Worm (Caenorhabditis elegans): Measurements from ENCODE around the gene fmo-1.

The fmo-1 gene

DNA sequence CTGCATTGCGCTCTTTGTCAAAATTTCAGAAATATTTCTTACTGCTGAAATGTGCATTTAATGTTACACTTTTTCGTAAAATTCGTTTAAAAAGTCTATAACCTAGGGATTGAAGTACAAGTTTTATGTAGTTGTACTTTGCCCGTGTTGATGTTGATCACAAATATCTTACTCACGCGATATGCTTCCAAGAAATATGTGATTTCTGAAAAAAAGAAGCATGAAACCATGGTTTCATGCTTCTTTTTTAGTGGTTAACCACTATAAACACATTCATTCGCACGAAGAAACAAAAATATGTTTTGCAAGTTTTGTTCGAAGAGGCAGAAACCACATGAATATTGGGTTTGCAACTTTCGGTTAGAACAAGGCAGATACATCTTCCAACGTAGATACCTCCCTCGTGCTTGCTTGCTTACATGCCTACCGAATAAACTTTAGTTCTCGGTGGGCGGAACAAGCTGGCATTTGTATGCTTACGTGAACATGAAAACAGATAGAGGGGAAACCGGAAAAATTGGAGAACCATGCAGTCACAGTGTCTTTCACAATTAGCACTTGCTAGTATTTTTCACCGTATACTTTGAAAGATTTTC lies 27.4 kb downstream of the fmo-1 start, which contains the start of gene R102.3:
Gene R102.3 (plus strand): TSS at position 546 of the 596 bp plus-strand sequence.
- TF ChIP-seq hmg-11 (tag; optimal IDR thresholded peaks at IDR 0.05) (no peak), elt-2 (tag; optimal IDR thresholded peaks at IDR 0.05) (no peak), pqm-1 (tag; optimal IDR thresholded peaks at IDR 0.05) (no peak), unc-62 (GFP tag; optimal IDR thresholded peaks at IDR 0.05) (no peak), nhr-11 (tag; optimal IDR thresholded peaks at IDR 0.05) (peak; percentile 7), zag-1 (tag; optimal IDR thresholded peaks at IDR 0.05) (no peak), lsy-12 (tag; optimal IDR thresholded peaks at IDR 0.05) (no peak), ztf-4 (tag; optimal IDR thresholded peaks at IDR 0.05) (no peak)

DNA sequence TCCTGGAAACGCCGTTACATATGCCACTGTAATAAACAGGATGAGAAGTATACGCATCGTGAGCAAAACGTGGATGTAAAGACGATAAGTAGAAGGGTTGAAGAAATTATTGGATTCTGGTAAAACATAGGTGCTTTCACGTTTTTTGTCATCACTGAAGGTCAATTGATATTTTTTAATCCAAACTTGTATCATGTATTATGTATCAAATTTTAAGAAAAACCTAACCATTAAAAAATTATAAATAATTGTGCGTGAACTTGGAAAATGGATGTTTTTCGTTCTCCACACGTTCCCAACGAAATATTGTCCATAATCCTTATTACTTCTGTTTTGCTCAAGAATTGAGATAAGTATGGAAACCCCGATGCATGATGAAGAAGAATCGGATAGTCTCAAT lies 28.5 kb downstream of the fmo-1 start, which contains the start of gene R102.8:
Gene R102.8 (minus strand): TSS at position 101 of the 400 bp plus-strand sequence.
- TF ChIP-seq nhr-237 (tag; optimal IDR thresholded peaks at IDR 0.05) (no peak), zag-1 (tag; optimal IDR thresholded peaks at IDR 0.05) (no peak), ceh-28 (tag; optimal IDR thresholded peaks at IDR 0.05) (no peak), skn-1 (tag; optimal IDR thresholded peaks at IDR 0.05) (no peak)

ce11 chrIV:10695203-10695602 lies 33.5 kb downstream of the fmo-1 start, which contains the start of gene R102.4:
TSS of gene R102.4 (minus strand) at chrIV:10695303.
- TF ChIP-seq nhr-11 (tag; optimal IDR thresholded peaks at IDR 0.05) (no peak), nhr-43 (tag; optimal IDR thresholded peaks at IDR 0.05; ENCODE audit: poor library complexity, severe bottlenecking) (no peak)

ce11 chrIV:10697022-10697979 lies 35.6 kb downstream of the fmo-1 start, which contains the start of gene allo-1:
TSS of gene allo-1 (minus strand) at chrIV:10697072.
- peak; percentile 67 for TF ChIP-seq pha-4 (tag; optimal IDR thresholded peaks at IDR 0.05)
- TF ChIP-seq nhr-76 (tag; optimal IDR thresholded peaks at IDR 0.05) = no peak
- no peak for TF ChIP-seq aly-2 (tag; optimal IDR thresholded peaks at IDR 0.05)
- peak; percentile 1 for TF ChIP-seq skn-1 (tag; optimal IDR thresholded peaks at IDR 0.05)
- TF ChIP-seq zag-1 (tag; optimal IDR thresholded peaks at IDR 0.05) = no peak
- no peak for TF ChIP-seq sea-2 (GFP tag; optimal IDR thresholded peaks at IDR 0.05)
- TF ChIP-seq mdl-1 (tag; optimal IDR thresholded peaks at IDR 0.05) = no peak
- no peak for TF ChIP-seq daf-12 (tag; optimal IDR thresholded peaks at IDR 0.05)
- peak; percentile 45 for TF ChIP-seq hmg-11 (tag; optimal IDR thresholded peaks at IDR 0.05)
- no peak for TF ChIP-seq nhr-28 (tag; optimal IDR thresholded peaks at IDR 0.05)
- peak; percentile 86 for TF ChIP-seq nhr-25 (tag; optimal IDR thresholded peaks at IDR 0.05)
- TF ChIP-seq mml-1 (tag; optimal IDR thresholded peaks at IDR 0.05) = no peak
- TF ChIP-seq lin-39 (tag; optimal IDR thresholded peaks at IDR 0.05) = peak; percentile 40
- TF ChIP-seq ceh-16 (tag; optimal IDR thresholded peaks at IDR 0.05) = no peak
- peak; percentile 58 for TF ChIP-seq egl-5 (tag; optimal IDR thresholded peaks at IDR 0.05)
- TF ChIP-seq snpc-4 (tag; optimal IDR thresholded peaks at IDR 0.05) = peak; percentile 67
- peak; percentile 33 for TF ChIP-seq ceh-28 (tag; optimal IDR thresholded peaks at IDR 0.05)
- peak; percentile 23 for TF ChIP-seq lin-15B (tag; optimal IDR thresholded peaks at IDR 0.05)
- TF ChIP-seq fos-1 (tag; optimal IDR thresholded peaks at IDR 0.05) = no peak
- no peak for TF ChIP-seq nhr-11 (tag; optimal IDR thresholded peaks at IDR 0.05)
- no peak for TF ChIP-seq egl-27 (tag; optimal IDR thresholded peaks at IDR 0.05)
- TF ChIP-seq eor-1 (tag; optimal IDR thresholded peaks at IDR 0.05) = no peak
- no peak for TF ChIP-seq fkh-10 (GFP tag; optimal IDR thresholded peaks at IDR 0.05)
- TF ChIP-seq ZK546.5 (tag; optimal IDR thresholded peaks at IDR 0.05) = no peak
- no peak for TF ChIP-seq nhr-12 (tag; optimal IDR thresholded peaks at IDR 0.05)
- TF ChIP-seq tbx-2 (tag; optimal IDR thresholded peaks at IDR 0.05) = no peak
- TF ChIP-seq unc-62 (GFP tag; optimal IDR thresholded peaks at IDR 0.05) = no peak
- TF ChIP-seq nhr-67 (tag; optimal IDR thresholded peaks at IDR 0.05) = no peak
- TF ChIP-seq elt-2 (tag; optimal IDR thresholded peaks at IDR 0.05) = peak; percentile 47
- no peak for TF ChIP-seq fkh-2 (tag; optimal IDR thresholded peaks at IDR 0.05)
- no peak for TF ChIP-seq nhr-77 (tag; optimal IDR thresholded peaks at IDR 0.05)
- no peak for TF ChIP-seq nhr-43 (tag; optimal IDR thresholded peaks at IDR 0.05; ENCODE audit: poor library complexity, severe bottlenecking)
- TF ChIP-seq ama-1 (optimal IDR thresholded peaks at IDR 0.05) = peak; percentile 8
- peak; percentile 36 for TF ChIP-seq nfya-1 (tag; optimal IDR thresholded peaks at IDR 0.05; ENCODE audit: insufficient read depth)
- no peak for TF ChIP-seq ceh-9 (tag; optimal IDR thresholded peaks at IDR 0.05)
- no peak for TF ChIP-seq ztf-4 (tag; optimal IDR thresholded peaks at IDR 0.05)
- TF ChIP-seq nhr-237 (tag; optimal IDR thresholded peaks at IDR 0.05) = no peak
- no peak for TF ChIP-seq ceh-82 (tag; optimal IDR thresholded peaks at IDR 0.05)
- no peak for TF ChIP-seq ztf-11 (tag; optimal IDR thresholded peaks at IDR 0.05)
- TF ChIP-seq lsy-12 (tag; optimal IDR thresholded peaks at IDR 0.05) = no peak
- TF ChIP-seq jun-1 (tag; optimal IDR thresholded peaks at IDR 0.05) = peak; percentile 72
- TF ChIP-seq R02D3.7 (tag; optimal IDR thresholded peaks at IDR 0.05) = no peak
- TF ChIP-seq pqm-1 (tag; optimal IDR thresholded peaks at IDR 0.05) = peak; percentile 15
